Worm (Caenorhabditis elegans): Measurements from ENCODE around the gene T21C9.11.

The T21C9.11 gene

ce11 chrV:10594810-10595209, at the start of gene T21C9.11:
Gene T21C9.11 (minus strand): TSS chrV:10594910.
- TF ChIP-seq dao-5 (tag; optimal IDR thresholded peaks at IDR 0.05) = no peak

- no peak for TF ChIP-seq dao-5 (tag; optimal IDR thresholded peaks at IDR 0.05)
- TF ChIP-seq W03F9.2 (tag; optimal IDR thresholded peaks at IDR 0.05) = no peak
- no peak for TF ChIP-seq him-1 (tag; optimal IDR thresholded peaks at IDR 0.05)
These were observed 46.3 kb upstream of the T21C9.11 start for ce11 chrV:10640977-10641376.

- TF ChIP-seq dao-5 (tag; optimal IDR thresholded peaks at IDR 0.05) = no peak
- TF ChIP-seq him-1 (tag; optimal IDR thresholded peaks at IDR 0.05) = no peak
- TF ChIP-seq W03F9.2 (tag; optimal IDR thresholded peaks at IDR 0.05) = no peak
These were observed 41.0 kb upstream of the T21C9.11 start, which contains the start of gene kvs-2 for ce11 chrV:10635722-10636121. Gene kvs-2 (plus strand): TSS chrV:10636022.

- no peak for TF ChIP-seq dao-5 (tag; optimal IDR thresholded peaks at IDR 0.05)
- no peak for TF ChIP-seq W03F9.2 (tag; optimal IDR thresholded peaks at IDR 0.05)
- TF ChIP-seq him-1 (tag; optimal IDR thresholded peaks at IDR 0.05) = no peak
These were observed 38.0 kb upstream of the T21C9.11 start, which contains the start of gene mab-23 for ce11 chrV:10632758-10633157. Gene mab-23 (plus strand): TSS chrV:10633058.

- TF ChIP-seq dao-5 (tag; optimal IDR thresholded peaks at IDR 0.05) (no peak), him-1 (tag; optimal IDR thresholded peaks at IDR 0.05) (no peak), W03F9.2 (tag; optimal IDR thresholded peaks at IDR 0.05) (no peak)
These were observed 35.8 kb upstream of the T21C9.11 start for ce11 chrV:10630497-10630896.

- TF ChIP-seq W03F9.2 (tag; optimal IDR thresholded peaks at IDR 0.05) = no peak
- TF ChIP-seq him-1 (tag; optimal IDR thresholded peaks at IDR 0.05) = no peak
- no peak for TF ChIP-seq dao-5 (tag; optimal IDR thresholded peaks at IDR 0.05)
These were observed 20.8 kb upstream of the T21C9.11 start, which contains the start of gene H09F14.1 for ce11 chrV:10615496-10615895. Gene H09F14.1 (minus strand): TSS chrV:10615596.

- no peak for TF ChIP-seq W03F9.2 (tag; optimal IDR thresholded peaks at IDR 0.05)
- no peak for TF ChIP-seq dao-5 (tag; optimal IDR thresholded peaks at IDR 0.05)
- no peak for TF ChIP-seq him-1 (tag; optimal IDR thresholded peaks at IDR 0.05)
These were observed 7.6 kb upstream of the T21C9.11 start, which contains the start of gene H27A22.1 for ce11 chrV:10602051-10602937. Gene H27A22.1 (plus strand): TSS chrV:10602555.

ce11 chrV:10598670-10599154, 4.0 kb upstream of the T21C9.11 start, which contains the start of gene scpl-4:
Gene scpl-4 (plus strand): TSS chrV:10599104.
- no peak for TF ChIP-seq him-1 (tag; optimal IDR thresholded peaks at IDR 0.05)
- TF ChIP-seq W03F9.2 (tag; optimal IDR thresholded peaks at IDR 0.05) = no peak
- TF ChIP-seq dao-5 (tag; optimal IDR thresholded peaks at IDR 0.05) = no peak

- TF ChIP-seq W03F9.2 (tag; optimal IDR thresholded peaks at IDR 0.05) (no peak), him-1 (tag; optimal IDR thresholded peaks at IDR 0.05) (no peak), dao-5 (tag; optimal IDR thresholded peaks at IDR 0.05) (no peak)
These were observed 2.5 kb upstream of the T21C9.11 start, which contains the start of gene T21C9.13 for ce11 chrV:10597234-10597633. Gene T21C9.13 (plus strand): TSS chrV:10597266.

ce11 chrV:10592479-10592878, 2.2 kb downstream of the T21C9.11 start, which contains the start of gene T21C9.9:
Gene T21C9.9 (minus strand): TSS chrV:10592579.
- no peak for TF ChIP-seq W03F9.2 (tag; optimal IDR thresholded peaks at IDR 0.05)
- no peak for TF ChIP-seq him-1 (tag; optimal IDR thresholded peaks at IDR 0.05)
- TF ChIP-seq dao-5 (tag; optimal IDR thresholded peaks at IDR 0.05) = no peak

- TF ChIP-seq him-1 (tag; optimal IDR thresholded peaks at IDR 0.05) (no peak), dao-5 (tag; optimal IDR thresholded peaks at IDR 0.05) (no peak), W03F9.2 (tag; optimal IDR thresholded peaks at IDR 0.05) (no peak)
These were observed 4.8 kb downstream of the T21C9.11 start, which contains the start of gene ttr-23 for ce11 chrV:10589774-10590528. Gene ttr-23 (minus strand): TSS chrV:10589860.

- TF ChIP-seq W03F9.2 (tag; optimal IDR thresholded peaks at IDR 0.05) (no peak), him-1 (tag; optimal IDR thresholded peaks at IDR 0.05) (no peak), dao-5 (tag; optimal IDR thresholded peaks at IDR 0.05) (no peak)
These were observed 6.0 kb downstream of the T21C9.11 start, which contains the start of gene srg-32 for ce11 chrV:10588694-10589093. Gene srg-32 (minus strand): TSS chrV:10588794.

- TF ChIP-seq W03F9.2 (tag; optimal IDR thresholded peaks at IDR 0.05) (no peak), dao-5 (tag; optimal IDR thresholded peaks at IDR 0.05) (no peak), him-1 (tag; optimal IDR thresholded peaks at IDR 0.05) (no peak)
These were observed 12.8 kb downstream of the T21C9.11 start, which contains the start of gene T21C9.6 for ce11 chrV:10581837-10582300. Gene T21C9.6 (plus strand): TSS chrV:10581887.

All from whole organism, L4/young adult.